Worm (Caenorhabditis elegans): ENCODE data around the gene T05A10.6.

DNA sequence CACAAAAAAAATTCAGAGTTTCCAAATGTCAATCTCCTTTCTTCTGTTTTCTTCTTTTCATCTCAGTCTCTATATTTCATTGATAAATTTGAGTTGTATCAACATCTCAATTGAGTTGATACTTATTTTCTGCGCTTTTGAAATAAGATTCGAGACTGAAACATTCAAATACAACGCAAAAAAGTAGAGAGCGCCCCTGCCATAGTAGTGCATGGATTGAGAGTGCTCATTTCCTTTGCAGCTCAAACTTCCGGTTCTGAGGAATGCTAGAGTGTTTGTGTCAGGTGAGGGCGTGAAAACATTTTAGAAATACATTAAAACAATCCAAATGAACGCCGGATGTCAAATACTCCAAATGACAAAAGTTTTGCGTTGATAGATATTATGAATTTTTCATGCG, 31.2 kb downstream of the T05A10.6 start:
- no peak for TF ChIP-seq him-1 (tag; optimal IDR thresholded peaks at IDR 0.05)
- no peak for TF ChIP-seq W03F9.2 (tag; optimal IDR thresholded peaks at IDR 0.05)
